Worm (Caenorhabditis elegans) whole organism, L4 larva: ENCODE measurements around the gene F49H12.2.
A peak's percentile ranks its signal among the peaks of the same experiment; 100 is the strongest.

Experiments
- F10B5.3 ChIP-seq: sonication (generic microtip); optimal IDR thresholded peaks from 2 replicates; lab custom pipeline; 2016; ENCODE audit warnings: mild to moderate bottlenecking, missing genetic modification characterization, missing compliant biosample characterization
- F44E2.7 ChIP-seq: fragments of 200-800 bp; sonication (Bioruptor generic); IDR thresholded peaks from 2 replicates; pipeline ENCODE4 v2.1.2; 2022; ENCODE audit warnings: missing genetic modification characterization, missing compliant biosample characterization
- F49E8.2 ChIP-seq: sonication (generic microtip); optimal IDR thresholded peaks from 2 replicates; lab custom pipeline; 2016; ENCODE audit warnings: missing compliant biosample characterization, mild to moderate bottlenecking, missing genetic modification characterization, borderline replicate concordance
- R02D3.7 ChIP-seq: fragments of 150-350 bp; sonication (generic microtip); optimal IDR thresholded peaks from 3 replicates; lab custom pipeline; 2014; ENCODE audit warnings: missing biosample characterization, missing genetic modification characterization
- T26A8.4 ChIP-seq: fragments of 200-800 bp; sonication (Bioruptor generic); IDR thresholded peaks from 2 replicates; pipeline ENCODE4 v1.3.6; 2022; ENCODE audit warnings: missing genetic modification characterization, missing compliant biosample characterization
- Y105C5A.15 ChIP-seq: fragments of 200-800 bp; sonication (Bioruptor generic); IDR thresholded peaks from 2 replicates; pipeline ENCODE4 v1.3.6; 2022; ENCODE audit warnings: missing genetic modification characterization, missing compliant biosample characterization
- ZK337.2 ChIP-seq: fragments of 200-800 bp; sonication (Bioruptor generic); IDR thresholded peaks from 2 replicates; pipeline ENCODE4 v1.3.6; 2022; ENCODE audit warnings: missing genetic modification reagents, missing genetic modification characterization, missing compliant biosample characterization
- aly-2 ChIP-seq: sonication (generic microtip); optimal IDR thresholded peaks from 2 replicates; lab custom pipeline; 2018; ENCODE audit warnings: missing biosample characterization, missing genetic modification characterization
- ama-1 ChIP-seq: fragments of 150-350 bp; optimal IDR thresholded peaks from 2 replicates; lab custom pipeline; 2014; ENCODE audit warnings: inconsistent platforms, mixed read lengths
- arid-1 ChIP-seq: fragments of 200-800 bp; sonication (Bioruptor generic); conservative IDR thresholded peaks from 2 replicates; pipeline ENCODE4 v1.3.6; 2022; ENCODE audit warnings: missing genetic modification reagents, missing genetic modification characterization, missing compliant biosample characterization
- ceh-32 ChIP-seq: sonication (generic microtip); optimal IDR thresholded peaks from 2 replicates; lab custom pipeline; 2016; ENCODE audit warnings: mild to moderate bottlenecking, missing genetic modification characterization, missing compliant biosample characterization; ENCODE audit not compliant: poor library complexity
- ceh-62 ChIP-seq: sonication (generic microtip); optimal IDR thresholded peaks from 2 replicates; lab custom pipeline; 2017; ENCODE audit warnings: missing biosample characterization, missing genetic modification characterization
- ceh-82 ChIP-seq: sonication (generic microtip); optimal IDR thresholded peaks from 2 replicates; lab custom pipeline; 2017; ENCODE audit warnings: missing biosample characterization, missing genetic modification characterization
- ces-1 ChIP-seq: fragments of 150-350 bp; sonication (generic microtip); optimal IDR thresholded peaks from 4 replicates; lab custom pipeline; 2014; ENCODE audit warnings: missing biosample characterization, missing genetic modification reagents, missing genetic modification characterization
- ctbp-1 ChIP-seq: fragments of 200-800 bp; sonication (Bioruptor generic); IDR thresholded peaks from 2 replicates; pipeline ENCODE4 v1.3.6; 2022; ENCODE audit warnings: missing genetic modification reagents, missing genetic modification characterization, missing compliant biosample characterization
- daf-12 ChIP-seq: fragments of 150-350 bp; optimal IDR thresholded peaks from 2 replicates; lab custom pipeline; 2014; ENCODE audit warnings: missing biosample characterization, missing genetic modification reagents, missing genetic modification characterization
- daf-19 ChIP-seq: fragments of 200-800 bp; sonication (Bioruptor generic); conservative IDR thresholded peaks from 2 replicates; pipeline ENCODE4 v1.3.6; 2022; ENCODE audit warnings: missing genetic modification characterization, missing compliant biosample characterization
- duxl-1 ChIP-seq: sonication (generic microtip); optimal IDR thresholded peaks from 2 replicates; lab custom pipeline; 2016; ENCODE audit warnings: mild to moderate bottlenecking, missing genetic modification characterization, moderate library complexity, missing compliant biosample characterization; ENCODE audit not compliant: poor library complexity
- egl-43 ChIP-seq: fragments of 200-800 bp; sonication (Bioruptor generic); IDR thresholded peaks from 2 replicates; pipeline ENCODE4 v1.3.6; 2022; ENCODE audit warnings: missing genetic modification reagents, missing genetic modification characterization, missing compliant biosample characterization
- fkh-10 ChIP-seq: fragments of 150-350 bp; optimal IDR thresholded peaks from 2 replicates; lab custom pipeline; 2014; ENCODE audit warnings: missing biosample characterization, missing genetic modification reagents, missing genetic modification characterization
- fos-1 ChIP-seq: fragments of 150-350 bp; optimal IDR thresholded peaks from 2 replicates; lab custom pipeline; 2014; ENCODE audit warnings: missing biosample characterization, missing genetic modification characterization
- gei-8 ChIP-seq: fragments of 200-800 bp; sonication (Bioruptor generic); optimal IDR thresholded peaks from 2 replicates; lab custom pipeline; 2018; ENCODE audit warnings: mild to moderate bottlenecking, missing genetic modification characterization, missing compliant biosample characterization
- hif-1 ChIP-seq, 2 experiments: sonication (generic microtip); optimal IDR thresholded peaks; 2 replicates each; lab custom pipeline; 2016 to 2017; ENCODE audit warnings: missing compliant biosample characterization in 2 of 2, missing genetic modification characterization in 2 of 2, missing genetic modification reagents in 2 of 2, missing genotype in 2 of 2, mild to moderate bottlenecking in 1 of 2
- hlh-30 ChIP-seq: sonication (generic microtip); optimal IDR thresholded peaks from 2 replicates; lab custom pipeline; 2017; ENCODE audit warnings: antibody characterized with exemption, mild to moderate bottlenecking, missing genetic modification characterization, missing compliant biosample characterization; ENCODE audit not compliant: insufficient read depth
- lin-15B ChIP-seq: fragments of 150-350 bp; sonication (generic microtip); optimal IDR thresholded peaks from 3 replicates; lab custom pipeline; 2014; ENCODE audit warnings: missing biosample characterization, missing genetic modification characterization
- lin-39 ChIP-seq: fragments of 150-350 bp; optimal IDR thresholded peaks from 2 replicates; lab custom pipeline; 2014; ENCODE audit warnings: missing biosample characterization, missing genetic modification reagents, missing genetic modification characterization
- lir-3 ChIP-seq: sonication (generic microtip); optimal IDR thresholded peaks from 2 replicates; lab custom pipeline; 2016; ENCODE audit warnings: mild to moderate bottlenecking, missing genetic modification characterization, missing compliant biosample characterization
- lsy-2 ChIP-seq, 2 experiments: fragments of 150-350 bp in 1 of 2; sonication (generic microtip) in 1 of 2; optimal IDR thresholded peaks; 2 replicates each; lab custom pipeline; 2014 to 2017; ENCODE audit warnings: missing biosample characterization in 2 of 2, missing genetic modification characterization in 2 of 2
- madf-5 ChIP-seq, 2 experiments: fragments of 200-800 bp; sonication (Bioruptor generic); IDR thresholded peaks; 2 replicates each; pipeline ENCODE4 v1.3.6; 2022; ENCODE audit warnings: missing compliant biosample characterization in 2 of 2, missing genetic modification characterization in 2 of 2
- madf-9 ChIP-seq: fragments of 200-800 bp; sonication (Bioruptor generic); conservative IDR thresholded peaks from 2 replicates; pipeline ENCODE4 v1.3.6; 2022; ENCODE audit warnings: missing genetic modification reagents, missing genetic modification characterization, missing compliant biosample characterization
- mdl-1 ChIP-seq, 2 experiments: fragments of 150-350 bp in 1 of 2; sonication (generic microtip) in 1 of 2; optimal IDR thresholded peaks; 2 replicates each; lab custom pipeline; 2014 to 2017; ENCODE audit warnings: missing biosample characterization in 2 of 2, missing genetic modification characterization in 2 of 2
- mxl-3 ChIP-seq: fragments of 200-800 bp; sonication (Bioruptor generic); optimal IDR thresholded peaks from 2 replicates; lab custom pipeline; 2018; ENCODE audit warnings: mild to moderate bottlenecking, missing genetic modification characterization, missing compliant biosample characterization
- nhr-10 ChIP-seq: fragments of 150-350 bp; optimal IDR thresholded peaks from 2 replicates; lab custom pipeline; 2014; ENCODE audit warnings: missing biosample characterization, missing genetic modification characterization
- nhr-102 ChIP-seq: sonication (generic microtip); optimal IDR thresholded peaks from 2 replicates; lab custom pipeline; 2016; ENCODE audit warnings: mild to moderate bottlenecking, missing genetic modification characterization, moderate library complexity, missing compliant biosample characterization
- nhr-11 ChIP-seq: fragments of 150-350 bp; optimal IDR thresholded peaks from 2 replicates; lab custom pipeline; 2014; ENCODE audit warnings: missing biosample characterization, missing genetic modification characterization
- nhr-111 ChIP-seq: fragments of 200-800 bp; sonication (Bioruptor generic); optimal IDR thresholded peaks from 2 replicates; lab custom pipeline; 2018; ENCODE audit warnings: mild to moderate bottlenecking, missing genetic modification characterization, missing compliant biosample characterization
- nhr-28 ChIP-seq: fragments of 150-350 bp; optimal IDR thresholded peaks from 2 replicates; lab custom pipeline; 2014; ENCODE audit warnings: missing biosample characterization, missing genetic modification characterization
- nhr-6 ChIP-seq: fragments of 150-350 bp; optimal IDR thresholded peaks from 2 replicates; lab custom pipeline; 2014; ENCODE audit warnings: missing biosample characterization, missing genetic modification characterization
- nhr-76 ChIP-seq: fragments of 150-350 bp; optimal IDR thresholded peaks from 2 replicates; lab custom pipeline; 2014; ENCODE audit warnings: missing biosample characterization, missing genetic modification characterization
- nhr-77 ChIP-seq: fragments of 150-350 bp; optimal IDR thresholded peaks from 2 replicates; lab custom pipeline; 2014; ENCODE audit warnings: missing biosample characterization, missing genetic modification characterization
- php-3 ChIP-seq: fragments of 200-800 bp; sonication (Bioruptor generic); IDR thresholded peaks from 2 replicates; pipeline ENCODE4 v1.3.6; 2022; ENCODE audit warnings: missing genetic modification reagents, missing genetic modification characterization, missing compliant biosample characterization
- pqm-1 ChIP-seq: sonication (generic microtip); optimal IDR thresholded peaks from 2 replicates; lab custom pipeline; 2017; ENCODE audit warnings: missing biosample characterization, missing genetic modification characterization
- rbr-2 ChIP-seq: sonication (generic microtip); optimal IDR thresholded peaks from 2 replicates; lab custom pipeline; 2016; ENCODE audit warnings: missing genotype, missing genetic modification characterization, missing compliant biosample characterization
- saeg-2 ChIP-seq: fragments of 200-800 bp; sonication (Bioruptor generic); IDR thresholded peaks from 2 replicates; pipeline ENCODE4 v1.3.6; 2022; ENCODE audit warnings: missing genetic modification reagents, missing genetic modification characterization, missing compliant biosample characterization
- skn-1 ChIP-seq: fragments of 150-350 bp; optimal IDR thresholded peaks from 2 replicates; lab custom pipeline; 2014; ENCODE audit warnings: missing biosample characterization, missing genetic modification characterization
- snpc-1.2 ChIP-seq: fragments of 200-800 bp; sonication (Bioruptor generic); IDR thresholded peaks from 2 replicates; pipeline ENCODE4 v1.3.6; 2022; ENCODE audit warnings: missing genetic modification reagents, missing genetic modification characterization, missing compliant biosample characterization
- spr-1 ChIP-seq: sonication (generic microtip); optimal IDR thresholded peaks from 2 replicates; lab custom pipeline; 2016; ENCODE audit warnings: mild to moderate bottlenecking, missing genetic modification characterization, missing compliant biosample characterization
- tag-97 ChIP-seq: fragments of 200-800 bp; sonication (Bioruptor generic); IDR thresholded peaks from 2 replicates; pipeline ENCODE4 v1.3.6; 2022; ENCODE audit warnings: missing genetic modification characterization, missing compliant biosample characterization
- vab-7 ChIP-seq: fragments of 200-800 bp; sonication (Bioruptor generic); IDR thresholded peaks from 2 replicates; pipeline ENCODE4 v1.3.6; 2022; ENCODE audit warnings: missing genetic modification reagents, missing genetic modification characterization, missing compliant biosample characterization
- zip-11 ChIP-seq: fragments of 200-800 bp; sonication (Bioruptor generic); IDR thresholded peaks from 2 replicates; pipeline ENCODE4 v1.3.6; 2022; ENCODE audit warnings: missing genetic modification characterization, missing compliant biosample characterization
- zip-2 ChIP-seq: fragments of 150-350 bp; optimal IDR thresholded peaks from 2 replicates; lab custom pipeline; 2014; ENCODE audit warnings: missing biosample characterization, missing genetic modification characterization
- ztf-11 ChIP-seq: fragments of 150-350 bp; optimal IDR thresholded peaks from 2 replicates; lab custom pipeline; 2014; ENCODE audit warnings: missing biosample characterization, missing genetic modification characterization
- ztf-7 ChIP-seq: fragments of 150-350 bp; optimal IDR thresholded peaks from 2 replicates; lab custom pipeline; 2014; ENCODE audit warnings: missing biosample characterization, missing genetic modification characterization

F49H12.2 gene

ce11 chrX:2089434-2089833, 4.3 kb downstream of the F49H12.2 start, which contains the start of gene lsy-2 (continued):
- TF ChIP-seq ceh-62 (tag; lab: Kevin White, UChicago) (no peak), madf-9 (GFP tag; lab: Robert Waterston, UW) (no peak), egl-43 (GFP tag; lab: Robert Waterston, UW) (no peak), F49E8.2 (tag; lab: Kevin White, UChicago) (no peak), ama-1 (no peak), nhr-102 (tag; lab: Kevin White, UChicago) (no peak), fos-1 (tag; lab: Kevin White, UChicago) (no peak), fkh-10 (GFP tag; lab: Kevin White, UChicago) (no peak), nhr-10 (tag; lab: Kevin White, UChicago) (no peak), zip-2 (tag; lab: Kevin White, UChicago) (no peak), ceh-82 (tag; lab: Kevin White, UChicago) (no peak), saeg-2 (no peak), Y105C5A.15 (GFP tag; lab: Robert Waterston, UW) (no peak), ceh-32 (tag; lab: Kevin White, UChicago) (no peak), madf-5 (GFP tag; IDR thresholded peaks at IDR 0.05; lab: Robert Waterston, UW) (no peak), skn-1 (tag; lab: Kevin White, UChicago) (no peak), ztf-7 (tag; lab: Kevin White, UChicago) (no peak), arid-1 (GFP tag; lab: Robert Waterston, UW) (no peak), ztf-11 (tag; lab: Kevin White, UChicago) (no peak), ces-1 (GFP tag; lab: Kevin White, UChicago) (no peak), T26A8.4 (no peak), daf-19 (no peak), hlh-30 (tag; lab: Kevin White, UChicago) (peak; percentile 65), zip-11 (GFP tag; lab: Robert Waterston, UW) (no peak), rbr-2 (tag; lab: Kevin White, UChicago) (peak; percentile 19), nhr-28 (tag; lab: Kevin White, UChicago) (peak; percentile 46), snpc-1.2 (GFP tag; lab: Robert Waterston, UW) (no peak), pqm-1 (tag; lab: Kevin White, UChicago) (no peak), duxl-1 (tag; lab: Kevin White, UChicago) (peak; percentile 50), tag-97 (GFP tag; lab: Robert Waterston, UW) (no peak), nhr-111 (no peak), nhr-76 (tag; lab: Kevin White, UChicago) (no peak), R02D3.7 (no peak), vab-7 (GFP tag; lab: Robert Waterston, UW) (0 out of 2 replicates have a peak, but pooled peaks have one; percentile 15), spr-1 (tag; lab: Kevin White, UChicago) (no peak), lir-3 (tag; lab: Kevin White, UChicago) (no peak), mxl-3 (peak; percentile 40), lin-15B (no peak), ctbp-1 (GFP tag; lab: Robert Waterston, UW) (0 out of 2 replicates have a peak, but pooled peaks have one; percentile 15), hif-1 (tag; optimal IDR thresholded peaks at IDR 0.05; lab: Kevin White, UChicago) (peak in 1 of 2 experiments; percentile 41), nhr-6 (tag; lab: Kevin White, UChicago) (no peak), gei-8 (GFP tag; lab: Kevin White, UChicago) (no peak), nhr-77 (no peak), mdl-1 (tag; optimal IDR thresholded peaks at IDR 0.05; lab: Kevin White, UChicago) (peak in 1 of 2 experiments; percentile 20), F44E2.7 (no peak), lsy-2 (tag; optimal IDR thresholded peaks at IDR 0.05; lab: Kevin White, UChicago) (no peak), php-3 (GFP tag; lab: Robert Waterston, UW) (no peak), nhr-11 (tag; lab: Kevin White, UChicago) (no peak), F10B5.3 (tag; lab: Kevin White, UChicago) (no peak), lin-39 (no peak), aly-2 (tag; lab: Kevin White, UChicago) (no peak), daf-12 (tag; lab: Kevin White, UChicago) (no peak), ZK337.2 (GFP tag; lab: Robert Waterston, UW) (no peak)
